Worm (Caenorhabditis elegans) whole organism, L1 larva: ENCODE data around the gene F15E6.5.
A peak's percentile ranks its signal among the peaks of the same experiment; 100 is the strongest.

Experiments used
- C16A3.4 ChIP-seq: fragments of 150-350 bp; optimal IDR thresholded peaks from 2 replicates; lab custom pipeline; 2014; ENCODE audit warnings: missing biosample characterization, missing genetic modification characterization
- aha-1 ChIP-seq: fragments of 150-350 bp; optimal IDR thresholded peaks from 2 replicates; lab custom pipeline; 2014; ENCODE audit warnings: missing biosample characterization, missing genetic modification characterization
- alr-1 ChIP-seq: fragments of 200-800 bp; sonication (Bioruptor generic); optimal IDR thresholded peaks from 2 replicates; lab custom pipeline; 2018; ENCODE audit warnings: borderline replicate concordance, mild to moderate bottlenecking, missing genetic modification characterization, missing compliant biosample characterization
- aly-2 ChIP-seq: fragments of 150-350 bp; optimal IDR thresholded peaks from 2 replicates; lab custom pipeline; 2014; ENCODE audit warnings: missing biosample characterization, missing genetic modification characterization
- ceh-63 ChIP-seq: fragments of 200-800 bp; sonication (Bioruptor generic); optimal IDR thresholded peaks from 2 replicates; lab custom pipeline; 2018; ENCODE audit warnings: mild to moderate bottlenecking, missing genetic modification characterization, missing compliant biosample characterization
- ceh-8 ChIP-seq: fragments of 200-800 bp; sonication (Bioruptor generic); optimal IDR thresholded peaks from 2 replicates; lab custom pipeline; 2018; ENCODE audit warnings: mild to moderate bottlenecking, missing genetic modification characterization, moderate library complexity, missing compliant biosample characterization
- ceh-82 ChIP-seq, 3 experiments: fragments of 150-350 bp in 1 of 3; sonication (generic microtip) in 2 of 3; optimal IDR thresholded peaks; 2 replicates each; lab custom pipeline; 2014 to 2017; ENCODE audit warnings: missing biosample characterization in 3 of 3, missing genetic modification characterization in 3 of 3
- ceh-90 ChIP-seq: sonication (generic microtip); optimal IDR thresholded peaks from 2 replicates; lab custom pipeline; 2016; ENCODE audit warnings: missing genetic modification characterization, missing compliant biosample characterization
- dpl-1 ChIP-seq, 3 experiments: fragments of 150-350 bp in 2 of 3; sonication (generic microtip) in 1 of 3; optimal IDR thresholded peaks; 2 replicates each; lab custom pipeline; 2014 to 2017; ENCODE audit warnings: missing biosample characterization in 3 of 3, missing genetic modification characterization in 3 of 3, missing genetic modification reagents in 3 of 3
- dsc-1 ChIP-seq: sonication (generic microtip); optimal IDR thresholded peaks from 2 replicates; lab custom pipeline; 2016; ENCODE audit warnings: mild to moderate bottlenecking, missing genetic modification characterization, missing compliant biosample characterization
- egl-27 ChIP-seq, 2 experiments: fragments of 150-350 bp in 1 of 2; sonication (generic microtip); optimal IDR thresholded peaks; 3 replicates each; lab custom pipeline; 2017 to 2018; ENCODE audit warnings: missing biosample characterization in 2 of 2, missing genetic modification characterization in 2 of 2, missing genetic modification reagents in 2 of 2
- elt-2 ChIP-seq: sonication (generic microtip); optimal IDR thresholded peaks from 2 replicates; lab custom pipeline; 2016; ENCODE audit warnings: missing genetic modification characterization, mild to moderate bottlenecking, inconsistent platforms, missing compliant biosample characterization, missing genetic modification reagents
- elt-3 ChIP-seq, 6 experiments: fragments of 150-350 bp in 1 of 6; sonication (generic microtip); optimal IDR thresholded peaks; 2 replicates each; lab custom pipeline; 2017 to 2018; ENCODE audit warnings: missing biosample characterization in 6 of 6, missing genetic modification characterization in 6 of 6, inconsistent platforms in 1 of 6
- grh-1 ChIP-seq: fragments of 200-800 bp; sonication (Bioruptor generic); IDR thresholded peaks from 2 replicates; pipeline ENCODE4 v1.3.6; 2022; ENCODE audit warnings: missing genetic modification reagents, missing genetic modification characterization, missing compliant biosample characterization
- hpl-2 ChIP-seq: fragments of 150-350 bp; optimal IDR thresholded peaks from 2 replicates; lab custom pipeline; 2014; ENCODE audit warnings: missing biosample characterization, missing genetic modification reagents, missing genetic modification characterization
- irx-1 ChIP-seq: sonication (generic microtip); optimal IDR thresholded peaks from 2 replicates; lab custom pipeline; 2016; ENCODE audit warnings: missing genetic modification characterization, missing compliant biosample characterization
- isw-1 ChIP-seq: fragments of 200-800 bp; sonication (Bioruptor generic); IDR thresholded peaks from 2 replicates; pipeline ENCODE4 v1.3.6; 2022; ENCODE audit warnings: missing genetic modification characterization, missing compliant biosample characterization
- lin-13 ChIP-seq: fragments of 150-350 bp; optimal IDR thresholded peaks from 2 replicates; lab custom pipeline; 2014; ENCODE audit warnings: missing biosample characterization, missing genetic modification reagents, missing genetic modification characterization
- lin-15B ChIP-seq: fragments of 150-350 bp; sonication (generic microtip); optimal IDR thresholded peaks from 3 replicates; lab custom pipeline; 2014; ENCODE audit warnings: missing biosample characterization, missing genetic modification characterization
- mep-1 ChIP-seq: fragments of 150-350 bp; optimal IDR thresholded peaks from 2 replicates; lab custom pipeline; 2014; ENCODE audit warnings: missing biosample characterization, missing genetic modification characterization
- nhr-11 ChIP-seq: fragments of 150-350 bp; optimal IDR thresholded peaks from 2 replicates; lab custom pipeline; 2014; ENCODE audit warnings: missing biosample characterization, missing genetic modification characterization
- nhr-28 ChIP-seq: fragments of 150-350 bp; optimal IDR thresholded peaks from 2 replicates; lab custom pipeline; 2014; ENCODE audit warnings: missing biosample characterization, missing genetic modification characterization
- nhr-47 ChIP-seq: sonication (generic microtip); optimal IDR thresholded peaks from 2 replicates; lab custom pipeline; 2016; ENCODE audit warnings: mild to moderate bottlenecking, missing genetic modification characterization, moderate library complexity, missing compliant biosample characterization
- nhr-76 ChIP-seq: sonication (generic microtip); optimal IDR thresholded peaks from 2 replicates; lab custom pipeline; 2017; ENCODE audit warnings: missing biosample characterization, missing genetic modification characterization
- nhr-84 ChIP-seq: sonication (generic microtip); optimal IDR thresholded peaks from 2 replicates; lab custom pipeline; 2017; ENCODE audit warnings: missing biosample characterization, missing genetic modification characterization
- nhr-85 ChIP-seq: sonication (generic microtip); peaks from one replicate; lab custom pipeline; 2016; ENCODE audit warnings: missing genetic modification characterization, inconsistent platforms, missing compliant biosample characterization
- pax-3 ChIP-seq: fragments of 200-800 bp; sonication (Bioruptor generic); optimal IDR thresholded peaks from 2 replicates; lab custom pipeline; 2018; ENCODE audit warnings: mild to moderate bottlenecking, missing genetic modification characterization, moderate library complexity, missing compliant biosample characterization
- pqm-1 ChIP-seq: sonication (generic microtip); optimal IDR thresholded peaks from 3 replicates; lab custom pipeline; 2017; ENCODE audit warnings: missing biosample characterization, missing genetic modification characterization
- skn-1 ChIP-seq: fragments of 150-350 bp; optimal IDR thresholded peaks from 2 replicates; lab custom pipeline; 2014; ENCODE audit warnings: missing biosample characterization, missing genetic modification characterization
- snpc-4 ChIP-seq: fragments of 150-350 bp; optimal IDR thresholded peaks from 2 replicates; lab custom pipeline; 2014; ENCODE audit warnings: missing biosample characterization, missing genetic modification characterization
- sptf-1 ChIP-seq: fragments of 150-350 bp; optimal IDR thresholded peaks from 2 replicates; lab custom pipeline; 2014; ENCODE audit warnings: missing biosample characterization, missing genetic modification characterization
- sup-37 ChIP-seq: fragments of 200-800 bp; sonication (Bioruptor generic); optimal IDR thresholded peaks from 2 replicates; lab custom pipeline; 2018; ENCODE audit warnings: mild to moderate bottlenecking, missing genetic modification characterization, missing compliant biosample characterization
- unc-130 ChIP-seq: fragments of 150-350 bp; optimal IDR thresholded peaks from 2 replicates; lab custom pipeline; 2017; ENCODE audit warnings: missing biosample characterization, missing genetic modification characterization, inconsistent platforms
- unc-86 ChIP-seq: sonication (generic microtip); optimal IDR thresholded peaks from 2 replicates; lab custom pipeline; 2016; ENCODE audit warnings: missing genetic modification characterization, missing compliant biosample characterization
- zip-4 ChIP-seq: fragments of 200-800 bp; sonication (Bioruptor generic); optimal IDR thresholded peaks from 2 replicates; lab custom pipeline; 2018; ENCODE audit warnings: mild to moderate bottlenecking, missing genetic modification characterization, moderate library complexity, missing compliant biosample characterization
- ztf-4 ChIP-seq: fragments of 150-350 bp; optimal IDR thresholded peaks from 2 replicates; lab custom pipeline; 2014; ENCODE audit warnings: missing biosample characterization, missing genetic modification characterization

F15E6.5 gene

DNA sequence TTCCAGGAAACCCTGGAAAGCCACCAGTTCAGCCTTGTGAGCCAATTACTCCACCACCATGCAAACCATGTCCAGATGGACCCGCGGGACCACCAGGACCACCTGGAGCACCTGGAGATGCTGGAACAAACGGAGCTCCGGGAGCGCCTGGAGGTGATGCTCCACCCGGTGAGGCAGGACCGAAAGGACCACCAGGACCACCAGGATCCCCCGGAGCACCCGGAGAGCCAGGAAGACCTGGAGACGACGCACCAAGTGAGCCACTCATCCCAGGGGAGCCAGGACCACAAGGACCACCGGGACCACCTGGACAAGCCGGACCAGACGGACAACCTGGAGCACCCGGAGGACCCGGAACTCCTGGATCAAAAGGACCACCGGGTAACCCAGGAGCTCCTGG, 24.7 kb upstream of the F15E6.5 start:
- TF ChIP-seq grh-1 (GFP tag; lab: Robert Waterston, UW) (no peak), pax-3 (tag; lab: Kevin White, UChicago) (no peak), ceh-8 (GFP tag; lab: Kevin White, UChicago) (peak; percentile 74), ceh-82 (tag; optimal IDR thresholded peaks at IDR 0.05; lab: Kevin White, UChicago) (no peak), dsc-1 (no peak)

- TF ChIP-seq elt-2 (tag; lab: Kevin White, UChicago), result no peak
- no peak for TF ChIP-seq lin-13
- no peak for TF ChIP-seq unc-130
- TF ChIP-seq irx-1 (tag; lab: Kevin White, UChicago), result no peak
- TF ChIP-seq pax-3 (tag; lab: Kevin White, UChicago), result no peak
- TF ChIP-seq C16A3.4, result no peak
These were observed 24.1 kb upstream of the F15E6.5 start, which contains the start of gene F36A4.5 for ce11 chrIV:4265224-4265623. TSS of gene F36A4.5 (plus strand) at chrIV:4265524.

- TF ChIP-seq nhr-85 (tag; lab: Kevin White, UChicago), result peak; percentile 37
- no peak for TF ChIP-seq unc-86 (tag; lab: Kevin White, UChicago)
- no peak for TF ChIP-seq ceh-63 (GFP tag; lab: Kevin White, UChicago)
- TF ChIP-seq zip-4, result no peak
- TF ChIP-seq sptf-1, result no peak
- no peak for TF ChIP-seq nhr-11 (tag; lab: Kevin White, UChicago)
- no peak for TF ChIP-seq nhr-28 (tag; lab: Kevin White, UChicago)
- TF ChIP-seq snpc-4 (tag; lab: Kevin White, UChicago), result peak; percentile 63
- TF ChIP-seq ztf-4 (tag; lab: Kevin White, UChicago), result no peak
- no peak for TF ChIP-seq nhr-76
These were observed 23.4 kb upstream of the F15E6.5 start for ce11 chrIV:4265951-4266350.

DNA sequence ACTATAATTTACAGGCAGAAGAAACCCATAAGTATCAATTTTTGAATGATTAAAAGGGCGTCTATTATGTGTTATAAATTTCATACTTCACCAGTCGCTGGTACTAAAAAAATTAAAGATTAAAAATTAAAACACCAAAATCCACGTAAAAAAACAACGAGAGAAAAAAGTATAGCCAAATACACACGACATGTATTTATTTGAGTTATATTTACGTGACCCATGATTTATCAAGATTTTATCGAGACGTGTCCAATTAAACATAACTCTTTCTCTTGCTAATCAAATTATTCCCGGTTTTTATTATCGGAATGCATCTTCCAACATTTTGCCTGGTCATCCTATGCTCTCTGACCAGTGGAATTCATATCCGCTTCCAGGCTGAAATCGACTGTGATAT, 22.0 kb upstream of the F15E6.5 start, which contains the start of gene F36A4.4:
Gene F36A4.4 (plus strand): TSS at position 301 of the 400 bp plus-strand sequence.
- TF ChIP-seq nhr-84 (tag; lab: Kevin White, UChicago) (no peak), lin-15B (no peak)

DNA sequence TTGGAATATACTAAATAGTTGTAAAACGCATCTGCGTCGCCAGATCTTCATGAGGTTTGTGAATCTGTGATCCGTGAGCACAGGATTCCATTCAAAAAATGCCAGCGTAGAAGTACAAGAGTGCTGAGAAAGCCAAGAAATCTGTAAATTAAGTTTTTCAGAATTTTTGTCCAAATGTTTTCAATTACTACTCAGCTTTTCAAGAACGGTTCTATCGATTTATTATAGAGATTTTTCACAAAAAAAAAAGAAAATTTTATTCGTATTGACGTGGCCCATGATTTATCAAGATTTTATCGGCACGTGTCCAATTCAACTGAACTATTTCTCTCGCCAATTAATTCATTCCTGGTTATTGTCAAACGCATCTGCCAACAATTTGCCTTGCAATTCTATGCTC, 20.1 kb upstream of the F15E6.5 start, which contains the start of gene F36A4.3:
Gene F36A4.3 (plus strand): TSS at position 301 of the 400 bp plus-strand sequence.
- TF ChIP-seq hpl-2 (GFP tag; lab: Kevin White, UChicago), result no peak
- TF ChIP-seq skn-1 (tag; lab: Kevin White, UChicago), result no peak
- TF ChIP-seq ceh-63 (GFP tag; lab: Kevin White, UChicago), result no peak
- TF ChIP-seq isw-1 (GFP tag; lab: Robert Waterston, UW), result no peak
- no peak for TF ChIP-seq alr-1
- no peak for TF ChIP-seq irx-1 (tag; lab: Kevin White, UChicago)
- no peak for TF ChIP-seq aha-1 (tag; lab: Kevin White, UChicago)
- no peak for TF ChIP-seq aly-2 (tag; lab: Kevin White, UChicago)
- TF ChIP-seq mep-1 (tag; lab: Kevin White, UChicago), result no peak
- TF ChIP-seq nhr-47 (tag; lab: Kevin White, UChicago), result no peak
- TF ChIP-seq nhr-76, result no peak
- TF ChIP-seq egl-27 (tag; optimal IDR thresholded peaks at IDR 0.05; lab: Kevin White, UChicago), result no peak
- TF ChIP-seq pqm-1 (tag; lab: Kevin White, UChicago), result no peak
- no peak for TF ChIP-seq lin-15B
- TF ChIP-seq nhr-85 (tag; lab: Kevin White, UChicago), result no peak
- no peak for TF ChIP-seq dpl-1 (GFP tag; optimal IDR thresholded peaks at IDR 0.05; lab: Kevin White, UChicago)
- TF ChIP-seq, all 84 proteins: peak for 0

DNA sequence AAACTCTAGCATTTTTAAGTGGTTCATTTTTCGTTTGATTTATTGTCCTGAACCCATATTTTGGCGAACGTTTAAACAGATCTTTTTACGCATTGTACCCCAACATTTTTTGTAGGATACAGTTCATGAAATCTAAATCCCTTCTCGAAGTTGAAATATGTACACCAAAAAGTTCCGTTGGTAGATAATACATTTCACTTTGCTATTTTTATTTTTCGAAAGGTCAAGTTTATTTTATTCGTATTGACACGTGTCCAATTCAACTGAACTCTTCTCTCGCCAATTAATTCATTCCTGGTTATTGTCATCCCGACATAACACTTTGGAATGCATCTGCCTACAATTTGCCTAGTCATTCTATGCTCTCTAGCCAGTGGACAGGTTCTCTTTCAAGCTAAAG, 18.4 kb upstream of the F15E6.5 start, which contains the start of gene F36A4.2:
Gene F36A4.2 (plus strand): TSS at position 301 of the 400 bp plus-strand sequence.
- TF ChIP-seq elt-3 (tag; optimal IDR thresholded peaks at IDR 0.05; lab: Kevin White, UChicago) (no peak), sup-37 (GFP tag; lab: Kevin White, UChicago) (no peak), ceh-90 (tag; lab: Kevin White, UChicago) (no peak)
